Fruit fly (Drosophila melanogaster): ENCODE data around the gene Aven.
A peak's percentile ranks its signal among the peaks of the same experiment; 100 is the strongest.

The Aven gene

dm6 chrX:12676554-12677336 lies 47.3 kb upstream of the Aven start (continued):
- TF ChIP-seq YL-1 (GFP tag; optimal IDR thresholded peaks at IDR 0.05) = no peak
- peak; percentile 28 for TF ChIP-seq psq (GFP tag; optimal IDR thresholded peaks at IDR 0.05)
- TF ChIP-seq Pdp1 (GFP tag; optimal IDR thresholded peaks at IDR 0.05) = peak in 1 of 2 experiments; percentile 98
- no peak for TF ChIP-seq Abd-B (GFP tag; optimal IDR thresholded peaks at IDR 0.05)
- no peak for TF ChIP-seq CG12659 (GFP tag; optimal IDR thresholded peaks at IDR 0.05)
- TF ChIP-seq CG10543 (GFP tag; optimal IDR thresholded peaks at IDR 0.05) = peak; percentile 77
- 0 out of 3 replicates have a peak, but pooled peaks have one; percentile 0 for TF ChIP-seq CG17361 (GFP tag; IDR thresholded peaks at IDR 0.05)
- TF ChIP-seq jumu (GFP tag; optimal IDR thresholded peaks at IDR 0.05) = no peak
- TF ChIP-seq row (GFP tag; IDR thresholded peaks at IDR 0.05) = peak; percentile 43; the same call in 2 of the 3 replicates
- no peak for TF ChIP-seq Trl (optimal IDR thresholded peaks at IDR 0.05)
- TF ChIP-seq Trl (GFP tag; optimal IDR thresholded peaks at IDR 0.05) = no peak
- no peak for TF ChIP-seq CG14441 (GFP tag; IDR thresholded peaks at IDR 0.05)
- peak; percentile 3 for TF ChIP-seq CG18619 (GFP tag; optimal IDR thresholded peaks at IDR 0.05)
- no peak for TF ChIP-seq CrebB (tag; optimal IDR thresholded peaks at IDR 0.05)
- no peak for TF ChIP-seq Dbx (GFP tag; IDR thresholded peaks at IDR 0.05)
- TF ChIP-seq CG33213 (GFP tag; optimal IDR thresholded peaks at IDR 0.05) = no peak
- no peak for TF ChIP-seq wdn (GFP tag; IDR thresholded peaks at IDR 0.05)
- no peak for TF ChIP-seq p53 (GFP tag; optimal IDR thresholded peaks at IDR 0.05)
- TF ChIP-seq gsb (GFP tag; IDR thresholded peaks at IDR 0.05) = no peak
- TF ChIP-seq CG8478 (optimal IDR thresholded peaks at IDR 0.05) = no peak
- no peak for TF ChIP-seq ab (GFP tag; optimal IDR thresholded peaks at IDR 0.05)
- no peak for TF ChIP-seq CG14050 (GFP tag; IDR thresholded peaks at IDR 0.05)
- no peak for TF ChIP-seq stc (GFP tag; IDR thresholded peaks at IDR 0.05)
- no peak for TF ChIP-seq CG7928 (GFP tag; optimal IDR thresholded peaks at IDR 0.05)
- TF ChIP-seq Atf6 (GFP tag; IDR thresholded peaks at IDR 0.05) = no peak
- TF ChIP-seq gcm (GFP tag; optimal IDR thresholded peaks at IDR 0.05) = no peak
- peak; percentile 28 for TF ChIP-seq CoRest (tag; optimal IDR thresholded peaks at IDR 0.05)
- TF ChIP-seq Jarid2 (GFP tag; optimal IDR thresholded peaks at IDR 0.05) = no peak
- no peak for TF ChIP-seq CG9797 (GFP tag; optimal IDR thresholded peaks at IDR 0.05)
- no peak for TF ChIP-seq tx (GFP tag; optimal IDR thresholded peaks at IDR 0.05)
- TF ChIP-seq CG7987 (GFP tag; optimal IDR thresholded peaks at IDR 0.05) = peak; percentile 17
- TF ChIP-seq CG18476 (GFP tag; optimal IDR thresholded peaks at IDR 0.05) = no peak
- no peak for TF ChIP-seq az2 (GFP tag; optimal IDR thresholded peaks at IDR 0.05)
- no peak for TF ChIP-seq CG10209 (GFP tag; optimal IDR thresholded peaks at IDR 0.05)
- no peak for TF ChIP-seq CG4360 (GFP tag; IDR thresholded peaks at IDR 0.05)
- TF ChIP-seq CG13296 (GFP tag; optimal IDR thresholded peaks at IDR 0.05) = peak; percentile 6
- no peak for TF ChIP-seq zfh1 (GFP tag; IDR thresholded peaks at IDR 0.05)
- TF ChIP-seq CG15073 (GFP tag; optimal IDR thresholded peaks at IDR 0.05) = no peak
- TF ChIP-seq HLH54F (GFP tag; optimal IDR thresholded peaks at IDR 0.05) = no peak
- TF ChIP-seq dmrt99B (tag; optimal IDR thresholded peaks at IDR 0.05) = peak; percentile 23
- TF ChIP-seq trh (GFP tag; optimal IDR thresholded peaks at IDR 0.05) = no peak
- peak; percentile 73 for TF ChIP-seq Blimp-1 (GFP tag; optimal IDR thresholded peaks at IDR 0.05)
- no peak for TF ChIP-seq Eip74EF (GFP tag; optimal IDR thresholded peaks at IDR 0.05)
- no peak for TF ChIP-seq Awh (GFP tag; IDR thresholded peaks at IDR 0.05)
- peak; percentile 65 for TF ChIP-seq Med (GFP tag)
- TF ChIP-seq CG8924 (tag; optimal IDR thresholded peaks at IDR 0.05) = no peak
- no peak for TF ChIP-seq schlank (tag; optimal IDR thresholded peaks at IDR 0.05)
- TF ChIP-seq H2.0 (GFP tag; IDR thresholded peaks at IDR 0.05) = no peak
- TF ChIP-seq scrt (GFP tag; optimal IDR thresholded peaks at IDR 0.05) = peak; percentile 27
- TF ChIP-seq pros (GFP tag; optimal IDR thresholded peaks at IDR 0.05) = peak; percentile 70
